Fruit fly (Drosophila melanogaster): ENCODE measurements around the gene CG46280.

CG46280 gene

DNA sequence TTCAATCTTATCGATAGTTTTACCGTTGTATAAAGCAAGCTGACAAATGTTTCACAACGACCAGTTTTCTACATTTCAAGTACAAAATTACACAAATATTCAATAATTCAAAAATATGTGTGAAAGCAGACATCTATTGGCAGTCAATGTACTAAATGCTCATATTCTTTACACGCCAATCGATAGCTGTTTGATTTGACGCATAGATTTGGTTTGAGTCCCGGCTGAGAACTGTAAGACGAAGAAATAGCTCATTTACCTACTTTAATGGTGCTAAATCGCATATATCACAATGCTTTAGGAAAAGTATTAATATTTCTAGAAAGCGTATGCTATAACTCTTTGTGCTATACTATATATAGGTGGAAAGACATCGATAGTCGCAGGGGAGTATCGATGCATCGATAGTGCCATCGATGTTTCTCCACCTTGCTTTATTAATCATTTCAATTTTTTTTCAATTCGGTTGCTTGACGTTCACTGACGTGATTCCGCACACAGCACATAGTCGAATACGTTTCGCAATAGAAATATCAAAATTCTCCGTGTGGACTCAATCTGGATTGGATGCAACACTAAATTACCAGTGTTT lies 49.7 kb downstream of the CG46280 start, which contains the start of gene Paip2 (continued):
- TF ChIP-seq Hr3 (GFP tag; optimal IDR thresholded peaks at IDR 0.05): peak; percentile 8
- TF ChIP-seq CG2712 (tag; optimal IDR thresholded peaks at IDR 0.05): peak; percentile 60
- peak; percentile 97 for TF ChIP-seq CG6791 (GFP tag; IDR thresholded peaks at IDR 0.05; ENCODE audit: partially characterized antibody)
- TF ChIP-seq CG1603 (tag; optimal IDR thresholded peaks at IDR 0.05): peak; percentile 71
- TF ChIP-seq Hr39 (optimal IDR thresholded peaks at IDR 0.05): no peak
- TF ChIP-seq Dip3 (GFP tag; optimal IDR thresholded peaks at IDR 0.05): peak; percentile 9
- no peak for TF ChIP-seq ems (GFP tag; optimal IDR thresholded peaks at IDR 0.05)
- peak; percentile 55 for TF ChIP-seq zen (tag; optimal IDR thresholded peaks at IDR 0.05)
- no peak for TF ChIP-seq CG16815 (GFP tag; optimal IDR thresholded peaks at IDR 0.05)
- no peak for TF ChIP-seq CG14441 (GFP tag; IDR thresholded peaks at IDR 0.05)
- TF ChIP-seq CG11504 (tag; optimal IDR thresholded peaks at IDR 0.05): peak; percentile 49
- no peak for TF ChIP-seq CG2875 (GFP tag; optimal IDR thresholded peaks at IDR 0.05)
- no peak for TF ChIP-seq salm (tag; optimal IDR thresholded peaks at IDR 0.05)
- peak; percentile 89 for TF ChIP-seq pita (GFP tag; optimal IDR thresholded peaks at IDR 0.05)
- peak; percentile 5 for TF ChIP-seq NfI (GFP tag; optimal IDR thresholded peaks at IDR 0.05)
- peak; percentile 21 for TF ChIP-seq CG13894 (tag; optimal IDR thresholded peaks at IDR 0.05)
- 0 out of 2 replicates have a peak, but pooled peaks have one; percentile 23 for TF ChIP-seq Rfx (GFP tag; IDR thresholded peaks at IDR 0.05)
- no peak for TF ChIP-seq CG18599 (GFP tag; optimal IDR thresholded peaks at IDR 0.05)
- peak; percentile 46 for TF ChIP-seq CG4617 (GFP tag; optimal IDR thresholded peaks at IDR 0.05; ENCODE audit: borderline replicate concordance)
- peak; percentile 6 for TF ChIP-seq CG33213 (GFP tag; optimal IDR thresholded peaks at IDR 0.05)
- 0 out of 2 replicates have a peak, but pooled peaks have one; percentile 19 for TF ChIP-seq CG31441 (GFP tag; IDR thresholded peaks at IDR 0.05)
- peak; percentile 32 for TF ChIP-seq CG30020 (tag; optimal IDR thresholded peaks at IDR 0.05)
- no peak for TF ChIP-seq ac (GFP tag; optimal IDR thresholded peaks at IDR 0.05)
- peak; percentile 74 for TF ChIP-seq Abd-B (GFP tag; optimal IDR thresholded peaks at IDR 0.05)
- TF ChIP-seq chm (GFP tag; IDR thresholded peaks at IDR 0.05): peak; percentile 46; the same call in 1 of the 2 replicates
- peak; percentile 82 for TF ChIP-seq Dref (GFP tag; IDR thresholded peaks at IDR 0.05)
- TF ChIP-seq al (GFP tag; IDR thresholded peaks at IDR 0.05): 0 out of 2 replicates have a peak, but pooled peaks have one; percentile 24
- TF ChIP-seq grn (GFP tag; optimal IDR thresholded peaks at IDR 0.05): peak; percentile 68
- TF ChIP-seq Atf3 (GFP tag; optimal IDR thresholded peaks at IDR 0.05): peak; percentile 1
- TF ChIP-seq sqz (GFP tag; optimal IDR thresholded peaks at IDR 0.05): peak; percentile 81
- TF ChIP-seq seq (GFP tag; IDR thresholded peaks at IDR 0.05): no peak
- TF ChIP-seq Camta (GFP tag; optimal IDR thresholded peaks at IDR 0.05): no peak
- no peak for TF ChIP-seq Gsc (GFP tag; IDR thresholded peaks at IDR 0.05)
- TF ChIP-seq CG9797 (GFP tag; optimal IDR thresholded peaks at IDR 0.05): peak; percentile 43
- peak; percentile 78 for TF ChIP-seq MESR4 (GFP tag; optimal IDR thresholded peaks at IDR 0.05)
- peak; percentile 2 for TF ChIP-seq CG18262 (tag; optimal IDR thresholded peaks at IDR 0.05)
- peak; percentile 97 for TF ChIP-seq CG2129 (GFP tag; IDR thresholded peaks at IDR 0.05; ENCODE audit: partially characterized antibody)
- no peak for TF ChIP-seq fu2 (GFP tag; optimal IDR thresholded peaks at IDR 0.05)
- TF ChIP-seq Dad (GFP tag; optimal IDR thresholded peaks at IDR 0.05): peak; percentile 35
- no peak for TF ChIP-seq lab (GFP tag; optimal IDR thresholded peaks at IDR 0.05)
- TF ChIP-seq CG14710 (tag; optimal IDR thresholded peaks at IDR 0.05): peak; percentile 80
- peak; percentile 90 for TF ChIP-seq CG2116 (GFP tag; optimal IDR thresholded peaks at IDR 0.05)
- TF ChIP-seq Pdp1 (GFP tag; optimal IDR thresholded peaks at IDR 0.05): peak in 1 of 2 experiments; percentile 84
- no peak for TF ChIP-seq CG4282 (GFP tag; optimal IDR thresholded peaks at IDR 0.05)
- TF ChIP-seq Bgb (GFP tag; IDR thresholded peaks at IDR 0.05; ENCODE audit: partially characterized antibody): peak; percentile 97
- TF ChIP-seq CG9932 (GFP tag; IDR thresholded peaks at IDR 0.05): peak; percentile 42; the same call in 1 of the 2 replicates
- no peak for TF ChIP-seq Xbp1 (GFP tag; optimal IDR thresholded peaks at IDR 0.05)
- no peak for TF ChIP-seq fd3F (GFP tag; optimal IDR thresholded peaks at IDR 0.05)
- TF ChIP-seq tx (GFP tag; optimal IDR thresholded peaks at IDR 0.05): no peak

Measured in whole organism, embryonic.